Worm (Caenorhabditis elegans): ENCODE data around the gene zim-2.

DNA sequence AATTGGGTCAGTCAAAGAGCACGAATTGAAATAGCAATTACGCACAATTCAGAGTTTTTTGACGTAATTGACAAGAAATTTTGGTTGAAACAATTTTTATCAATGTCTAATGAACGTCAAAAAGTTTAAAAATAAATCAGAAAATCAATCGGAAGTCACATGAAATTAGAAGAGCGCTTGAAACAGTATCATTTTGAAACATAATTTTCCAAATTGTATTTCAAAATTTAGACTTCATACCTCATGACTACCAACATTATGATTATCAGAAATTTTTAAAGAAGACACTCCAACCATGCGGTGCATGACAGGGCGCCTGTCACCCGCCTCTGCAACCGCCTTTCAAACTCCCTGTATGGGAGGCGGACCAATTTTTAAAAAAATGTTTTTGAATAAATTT lies 41.8 kb upstream of the zim-2 start:
- TF ChIP-seq egl-27 (tag; optimal IDR thresholded peaks at IDR 0.05) (no peak), D1046.2 (GFP tag; IDR thresholded peaks at IDR 0.05) (no peak), nhr-28 (tag; optimal IDR thresholded peaks at IDR 0.05) (no peak), aly-2 (tag; optimal IDR thresholded peaks at IDR 0.05) (no peak)
